Worm (Caenorhabditis elegans) whole organism, L4 larva: ENCODE data around the gene W04G3.10.

ENCODE experiments used
- D1046.2 ChIP-seq: fragments of 200-800 bp; sonication (Bioruptor generic); IDR thresholded peaks from 2 replicates; pipeline ENCODE4 v1.3.6; 2022; ENCODE audit warnings: missing genetic modification characterization, missing compliant biosample characterization
- F49E8.2 ChIP-seq: sonication (generic microtip); optimal IDR thresholded peaks from 2 replicates; lab custom pipeline; 2016; ENCODE audit warnings: missing compliant biosample characterization, mild to moderate bottlenecking, missing genetic modification characterization, borderline replicate concordance
- T26A8.4 ChIP-seq: fragments of 200-800 bp; sonication (Bioruptor generic); IDR thresholded peaks from 2 replicates; pipeline ENCODE4 v1.3.6; 2022; ENCODE audit warnings: missing genetic modification characterization, missing compliant biosample characterization
- Y105C5A.15 ChIP-seq: fragments of 200-800 bp; sonication (Bioruptor generic); IDR thresholded peaks from 2 replicates; pipeline ENCODE4 v1.3.6; 2022; ENCODE audit warnings: missing genetic modification characterization, missing compliant biosample characterization
- Y48G9A.11 ChIP-seq: fragments of 200-800 bp; sonication (Bioruptor generic); IDR thresholded peaks from 2 replicates; pipeline ENCODE4 v1.3.6; 2022; ENCODE audit warnings: missing genetic modification reagents, missing genetic modification characterization, missing compliant biosample characterization
- Y5F2A.4 ChIP-seq: fragments of 200-800 bp; sonication (Bioruptor generic); optimal IDR thresholded peaks from 2 replicates; lab custom pipeline; 2018; ENCODE audit warnings: mild to moderate bottlenecking, missing genetic modification characterization, missing compliant biosample characterization
- ZK337.2 ChIP-seq: fragments of 200-800 bp; sonication (Bioruptor generic); IDR thresholded peaks from 2 replicates; pipeline ENCODE4 v1.3.6; 2022; ENCODE audit warnings: missing genetic modification reagents, missing genetic modification characterization, missing compliant biosample characterization
- aha-1 ChIP-seq: fragments of 150-350 bp; peaks from one replicate; lab custom pipeline; 2014; ENCODE audit warnings: missing biosample characterization, missing genetic modification characterization
- ceh-28 ChIP-seq: fragments of 150-350 bp; optimal IDR thresholded peaks from 2 replicates; lab custom pipeline; 2014; ENCODE audit warnings: missing biosample characterization, missing genetic modification reagents, missing genetic modification characterization
- ceh-32 ChIP-seq: sonication (generic microtip); optimal IDR thresholded peaks from 2 replicates; lab custom pipeline; 2016; ENCODE audit warnings: mild to moderate bottlenecking, missing genetic modification characterization, missing compliant biosample characterization; ENCODE audit not compliant: poor library complexity
- daf-19 ChIP-seq: fragments of 200-800 bp; sonication (Bioruptor generic); conservative IDR thresholded peaks from 2 replicates; pipeline ENCODE4 v1.3.6; 2022; ENCODE audit warnings: missing genetic modification characterization, missing compliant biosample characterization
- dmd-9 ChIP-seq: fragments of 200-800 bp; sonication (Bioruptor generic); IDR thresholded peaks from 2 replicates; pipeline ENCODE4 v1.3.6; 2022; ENCODE audit warnings: missing genetic modification reagents, missing genetic modification characterization, missing compliant biosample characterization
- dpl-1 ChIP-seq: fragments of 150-350 bp; optimal IDR thresholded peaks from 2 replicates; lab custom pipeline; 2014; ENCODE audit warnings: missing biosample characterization, missing genetic modification reagents, missing genetic modification characterization
- duxl-1 ChIP-seq: sonication (generic microtip); optimal IDR thresholded peaks from 2 replicates; lab custom pipeline; 2016; ENCODE audit warnings: mild to moderate bottlenecking, missing genetic modification characterization, moderate library complexity, missing compliant biosample characterization; ENCODE audit not compliant: poor library complexity
- egl-27 ChIP-seq: sonication (generic microtip); optimal IDR thresholded peaks from 3 replicates; lab custom pipeline; 2017; ENCODE audit warnings: missing biosample characterization, missing genetic modification reagents, missing genetic modification characterization
- hlh-11 ChIP-seq: fragments of 200-800 bp; sonication (Bioruptor generic); optimal IDR thresholded peaks from 2 replicates; lab custom pipeline; 2018; ENCODE audit warnings: mild to moderate bottlenecking, missing genetic modification characterization, missing compliant biosample characterization
- hlh-30 ChIP-seq: sonication (generic microtip); optimal IDR thresholded peaks from 2 replicates; lab custom pipeline; 2017; ENCODE audit warnings: antibody characterized with exemption, mild to moderate bottlenecking, missing genetic modification characterization, missing compliant biosample characterization; ENCODE audit not compliant: insufficient read depth
- lin-1 ChIP-seq: fragments of 200-800 bp; sonication (Bioruptor generic); IDR thresholded peaks from 2 replicates; pipeline ENCODE4 v1.3.6; 2022; ENCODE audit warnings: missing genetic modification reagents, missing genetic modification characterization, missing compliant biosample characterization
- lin-13 ChIP-seq: fragments of 150-350 bp; optimal IDR thresholded peaks from 2 replicates; lab custom pipeline; 2014; ENCODE audit warnings: missing biosample characterization, missing genetic modification reagents, missing genetic modification characterization
- lir-3 ChIP-seq: sonication (generic microtip); optimal IDR thresholded peaks from 2 replicates; lab custom pipeline; 2016; ENCODE audit warnings: mild to moderate bottlenecking, missing genetic modification characterization, missing compliant biosample characterization
- lsy-2 ChIP-seq, 2 experiments: fragments of 150-350 bp in 1 of 2; sonication (generic microtip) in 1 of 2; optimal IDR thresholded peaks; 2 replicates each; lab custom pipeline; 2014 to 2017; ENCODE audit warnings: missing biosample characterization in 2 of 2, missing genetic modification characterization in 2 of 2
- mdl-1 ChIP-seq, 2 experiments: fragments of 150-350 bp in 1 of 2; sonication (generic microtip) in 1 of 2; optimal IDR thresholded peaks; 2 replicates each; lab custom pipeline; 2014 to 2017; ENCODE audit warnings: missing biosample characterization in 2 of 2, missing genetic modification characterization in 2 of 2
- mdt-29 ChIP-seq: fragments of 200-800 bp; sonication (Bioruptor generic); IDR thresholded peaks from 2 replicates; pipeline ENCODE4 v1.3.6; 2022; ENCODE audit warnings: missing genetic modification reagents, missing genetic modification characterization, missing compliant biosample characterization
- mep-1 ChIP-seq: fragments of 150-350 bp; sonication (generic microtip); optimal IDR thresholded peaks from 3 replicates; lab custom pipeline; 2014; ENCODE audit warnings: missing biosample characterization, missing genetic modification characterization
- mes-2 ChIP-seq: sonication (generic microtip); optimal IDR thresholded peaks from 2 replicates; lab custom pipeline; 2016; ENCODE audit warnings: missing genotype, mild to moderate bottlenecking, missing genetic modification characterization, missing compliant biosample characterization; ENCODE audit not compliant: poor library complexity, severe bottlenecking
- mxl-3 ChIP-seq: fragments of 200-800 bp; sonication (Bioruptor generic); optimal IDR thresholded peaks from 2 replicates; lab custom pipeline; 2018; ENCODE audit warnings: mild to moderate bottlenecking, missing genetic modification characterization, missing compliant biosample characterization
- nhr-10 ChIP-seq: fragments of 150-350 bp; optimal IDR thresholded peaks from 2 replicates; lab custom pipeline; 2014; ENCODE audit warnings: missing biosample characterization, missing genetic modification characterization
- nhr-102 ChIP-seq: sonication (generic microtip); optimal IDR thresholded peaks from 2 replicates; lab custom pipeline; 2016; ENCODE audit warnings: mild to moderate bottlenecking, missing genetic modification characterization, moderate library complexity, missing compliant biosample characterization
- nhr-111 ChIP-seq: fragments of 200-800 bp; sonication (Bioruptor generic); optimal IDR thresholded peaks from 2 replicates; lab custom pipeline; 2018; ENCODE audit warnings: mild to moderate bottlenecking, missing genetic modification characterization, missing compliant biosample characterization
- nhr-25 ChIP-seq: sonication (generic microtip); optimal IDR thresholded peaks from 2 replicates; lab custom pipeline; 2017; ENCODE audit warnings: missing genetic modification characterization, mild to moderate bottlenecking, missing compliant biosample characterization, antibody characterized with exemption, moderate library complexity, borderline replicate concordance; ENCODE audit not compliant: insufficient read depth
- nhr-28 ChIP-seq: fragments of 150-350 bp; optimal IDR thresholded peaks from 2 replicates; lab custom pipeline; 2014; ENCODE audit warnings: missing biosample characterization, missing genetic modification characterization
- nhr-48 ChIP-seq: sonication (generic microtip); optimal IDR thresholded peaks from 2 replicates; lab custom pipeline; 2016; ENCODE audit warnings: mild to moderate bottlenecking, missing genetic modification characterization, missing compliant biosample characterization
- nhr-6 ChIP-seq: fragments of 150-350 bp; optimal IDR thresholded peaks from 2 replicates; lab custom pipeline; 2014; ENCODE audit warnings: missing biosample characterization, missing genetic modification characterization
- pha-4 ChIP-seq, 2 experiments: fragments of 150-350 bp in 1 of 2; fragments of 200-800 bp in 1 of 2; sonication (Bioruptor generic) in 1 of 2; IDR thresholded peaks in 1 of 2; optimal IDR thresholded peaks in 1 of 2; 2 replicates each; pipeline versions ENCODE4 v1.3.6 to Lab custom; 2014 to 2022; ENCODE audit warnings: missing genetic modification characterization in 2 of 2, missing genetic modification reagents in 2 of 2, missing biosample characterization in 1 of 2, missing compliant biosample characterization in 1 of 2
- php-3 ChIP-seq: fragments of 200-800 bp; sonication (Bioruptor generic); IDR thresholded peaks from 2 replicates; pipeline ENCODE4 v1.3.6; 2022; ENCODE audit warnings: missing genetic modification reagents, missing genetic modification characterization, missing compliant biosample characterization
- rbr-2 ChIP-seq: sonication (generic microtip); optimal IDR thresholded peaks from 2 replicates; lab custom pipeline; 2016; ENCODE audit warnings: missing genotype, missing genetic modification characterization, missing compliant biosample characterization
- saeg-2 ChIP-seq: fragments of 200-800 bp; sonication (Bioruptor generic); IDR thresholded peaks from 2 replicates; pipeline ENCODE4 v1.3.6; 2022; ENCODE audit warnings: missing genetic modification reagents, missing genetic modification characterization, missing compliant biosample characterization
- set-16 ChIP-seq: fragments of 200-800 bp; sonication (Bioruptor generic); IDR thresholded peaks from 2 replicates; pipeline ENCODE4 v1.3.6; 2022; ENCODE audit warnings: missing genetic modification reagents, missing genetic modification characterization, missing compliant biosample characterization
- spr-3 ChIP-seq: fragments of 200-800 bp; sonication (Bioruptor generic); optimal IDR thresholded peaks from 2 replicates; lab custom pipeline; 2018; ENCODE audit warnings: mild to moderate bottlenecking, missing genetic modification characterization, missing compliant biosample characterization
- tag-97 ChIP-seq: fragments of 200-800 bp; sonication (Bioruptor generic); IDR thresholded peaks from 2 replicates; pipeline ENCODE4 v1.3.6; 2022; ENCODE audit warnings: missing genetic modification characterization, missing compliant biosample characterization
- unc-130 ChIP-seq: sonication (generic microtip); optimal IDR thresholded peaks from 2 replicates; lab custom pipeline; 2016; ENCODE audit warnings: missing genetic modification reagents, missing genetic modification characterization, missing compliant biosample characterization
- unc-39 ChIP-seq: sonication (generic microtip); optimal IDR thresholded peaks from 2 replicates; lab custom pipeline; 2017; ENCODE audit warnings: missing biosample characterization, missing genetic modification characterization
- vab-7 ChIP-seq: fragments of 200-800 bp; sonication (Bioruptor generic); IDR thresholded peaks from 2 replicates; pipeline ENCODE4 v1.3.6; 2022; ENCODE audit warnings: missing genetic modification reagents, missing genetic modification characterization, missing compliant biosample characterization
- zfp-2 ChIP-seq: sonication (generic microtip); optimal IDR thresholded peaks from 2 replicates; lab custom pipeline; 2016; ENCODE audit warnings: mild to moderate bottlenecking, missing genetic modification characterization, missing compliant biosample characterization
- zip-2 ChIP-seq: fragments of 150-350 bp; optimal IDR thresholded peaks from 2 replicates; lab custom pipeline; 2014; ENCODE audit warnings: missing biosample characterization, missing genetic modification characterization
- ztf-11 ChIP-seq: fragments of 150-350 bp; optimal IDR thresholded peaks from 2 replicates; lab custom pipeline; 2014; ENCODE audit warnings: missing biosample characterization, missing genetic modification characterization
- ztf-7 ChIP-seq: fragments of 150-350 bp; optimal IDR thresholded peaks from 2 replicates; lab custom pipeline; 2014; ENCODE audit warnings: missing biosample characterization, missing genetic modification characterization

Gene W04G3.10

ce11 chrX:11057028-11057427 lies 21.0 kb downstream of the W04G3.10 start, which contains the start of gene lpr-3:
Gene lpr-3, plus strand, starts transcription at chrX:11057401.
- no peak for TF ChIP-seq mdl-1 (tag; optimal IDR thresholded peaks at IDR 0.05; lab: Kevin White, UChicago)
- peak; percentile 45 for TF ChIP-seq mxl-3 (GFP tag; lab: Kevin White, UChicago)
- no peak for TF ChIP-seq Y5F2A.4
- TF ChIP-seq mep-1 = no peak
- TF ChIP-seq aha-1 (tag; lab: Kevin White, UChicago) = no peak
- TF ChIP-seq hlh-11 = peak; percentile 61
- TF ChIP-seq nhr-102 = no peak
- TF ChIP-seq mdt-29 = no peak
- TF ChIP-seq nhr-28 = peak; percentile 11
- no peak for TF ChIP-seq unc-130 (GFP tag; lab: Kevin White, UChicago)
- peak; percentile 14 for TF ChIP-seq hlh-30 (tag; lab: Kevin White, UChicago)

- TF ChIP-seq tag-97 (GFP tag; lab: Robert Waterston, UW) = 0 out of 2 replicates have a peak, but pooled peaks have one; percentile 67
- TF ChIP-seq rbr-2 (tag; lab: Kevin White, UChicago) = no peak
Observed at ce11 chrX:11053615-11054014, 24.4 kb downstream of the W04G3.10 start, which contains the start of gene C09F12.2. Gene C09F12.2, plus strand, starts transcription at chrX:11053915.

ce11 chrX:11050335-11050734 lies 27.7 kb downstream of the W04G3.10 start:
- TF ChIP-seq nhr-10 (tag; lab: Kevin White, UChicago) = no peak
- TF ChIP-seq php-3 (GFP tag; lab: Robert Waterston, UW) = no peak
- TF ChIP-seq ZK337.2 (GFP tag; lab: Robert Waterston, UW) = no peak
- TF ChIP-seq Y105C5A.15 (GFP tag; lab: Robert Waterston, UW) = no peak
- TF ChIP-seq nhr-48 (tag; lab: Kevin White, UChicago) = no peak
- no peak for TF ChIP-seq nhr-28
- no peak for TF ChIP-seq mes-2 (tag; lab: Kevin White, UChicago)
- no peak for TF ChIP-seq lsy-2 (tag; optimal IDR thresholded peaks at IDR 0.05; lab: Kevin White, UChicago)
- TF ChIP-seq aha-1 (tag; lab: Kevin White, UChicago) = peak; percentile 57
- TF ChIP-seq lin-1 (GFP tag; lab: Robert Waterston, UW) = no peak
- TF ChIP-seq nhr-102 = no peak
- no peak for TF ChIP-seq lir-3 (tag; lab: Kevin White, UChicago)
- TF ChIP-seq zfp-2 (tag; lab: Kevin White, UChicago) = no peak
- TF ChIP-seq tag-97 (GFP tag; lab: Robert Waterston, UW) = peak; percentile 61; the same call in 1 of the 2 replicates
- peak; percentile 98 for TF ChIP-seq set-16
- TF ChIP-seq lin-13 (GFP tag; lab: Kevin White, UChicago) = no peak
- TF ChIP-seq vab-7 (GFP tag; lab: Robert Waterston, UW) = no peak
- no peak for TF ChIP-seq egl-27 (tag; lab: Kevin White, UChicago)
- TF ChIP-seq daf-19 (GFP tag; lab: Robert Waterston, UW) = no peak
- TF ChIP-seq dmd-9 (GFP tag; lab: Robert Waterston, UW) = no peak
- no peak for TF ChIP-seq nhr-6
- 0 out of 2 replicates have a peak, but pooled peaks have one; percentile 12 for TF ChIP-seq D1046.2
- TF ChIP-seq saeg-2 = no peak
- no peak for TF ChIP-seq spr-3

- no peak for TF ChIP-seq nhr-111 (GFP tag; lab: Kevin White, UChicago)
- TF ChIP-seq duxl-1 (tag; lab: Kevin White, UChicago) = no peak
- TF ChIP-seq dpl-1 (GFP tag; lab: Kevin White, UChicago) = no peak
- TF ChIP-seq nhr-25 = no peak
- no peak for TF ChIP-seq ztf-7
- no peak for TF ChIP-seq ceh-32 (tag; lab: Kevin White, UChicago)
- no peak for TF ChIP-seq ztf-11 (tag; lab: Kevin White, UChicago)
- no peak for TF ChIP-seq Y5F2A.4
- TF ChIP-seq zip-2 = no peak
- no peak for TF ChIP-seq ceh-28
- no peak for TF ChIP-seq F49E8.2 (tag; lab: Kevin White, UChicago)
- TF ChIP-seq T26A8.4 (GFP tag; lab: Robert Waterston, UW) = no peak
- no peak for TF ChIP-seq set-16
- no peak for TF ChIP-seq unc-39 (tag; lab: Kevin White, UChicago)
- no peak for TF ChIP-seq Y48G9A.11 (GFP tag; lab: Robert Waterston, UW)
- no peak for TF ChIP-seq pha-4 (GFP tag; IDR thresholded peaks at IDR 0.05; lab: Robert Waterston, UW)
- no peak for TF ChIP-seq pha-4 (tag; optimal IDR thresholded peaks at IDR 0.05; lab: Kevin White, UChicago)
Observed at ce11 chrX:11047183-11047582, 30.9 kb downstream of the W04G3.10 start, which contains the start of gene clc-1. Gene clc-1, plus strand, starts transcription at chrX:11047446.
